Fruit fly (Drosophila melanogaster): Measurements from ENCODE around the gene CG7091.
A peak's percentile ranks its signal among the peaks of the same experiment; 100 is the strongest.

The CG7091 gene

dm6 chr3R:13012351-13012750 is 34.6 kb downstream of the CG7091 start (continued):
- TF ChIP-seq cas (GFP tag; IDR thresholded peaks at IDR 0.05) (no peak), CG17186 (GFP tag; optimal IDR thresholded peaks at IDR 0.05) (peak; percentile 17), Atf6 (GFP tag; IDR thresholded peaks at IDR 0.05) (peak; percentile 46; the same call in 1 of the 2 replicates), kay (GFP tag; optimal IDR thresholded peaks at IDR 0.05) (peak; percentile 80), sqz (GFP tag; optimal IDR thresholded peaks at IDR 0.05) (peak; percentile 68), ATbp (GFP tag; optimal IDR thresholded peaks at IDR 0.05) (peak; percentile 17), CG8089 (GFP tag; optimal IDR thresholded peaks at IDR 0.05) (peak; percentile 55), Dp (GFP tag; optimal IDR thresholded peaks at IDR 0.05) (no peak), onecut (GFP tag; IDR thresholded peaks at IDR 0.05) (peak; percentile 42; the same call in 1 of the 2 replicates), hth (optimal IDR thresholded peaks at IDR 0.05) (no peak), bsh (GFP tag; optimal IDR thresholded peaks at IDR 0.05) (peak in 1 of 2 experiments; percentile 45), Sox102F (GFP tag; optimal IDR thresholded peaks at IDR 0.05) (no peak), H2.0 (GFP tag; IDR thresholded peaks at IDR 0.05) (peak; percentile 60), gce (GFP tag; IDR thresholded peaks at IDR 0.05) (peak; percentile 60; the same call in 1 of the 3 replicates), CG6765 (GFP tag; optimal IDR thresholded peaks at IDR 0.05) (peak; percentile 46), CG2202 (tag; optimal IDR thresholded peaks at IDR 0.05) (peak; percentile 28), fru (optimal IDR thresholded peaks at IDR 0.05) (no peak), CG7786 (GFP tag; optimal IDR thresholded peaks at IDR 0.05) (peak; percentile 65), fd64A (GFP tag; optimal IDR thresholded peaks at IDR 0.05) (peak; percentile 0), repo (GFP tag; optimal IDR thresholded peaks at IDR 0.05) (peak; percentile 47), Elba2 (GFP tag; optimal IDR thresholded peaks at IDR 0.05) (no peak), ttk (GFP tag; IDR thresholded peaks at IDR 0.05) (peak; percentile 61; the same call in 1 of the 2 replicates), Trl (optimal IDR thresholded peaks at IDR 0.05) (peak; percentile 51 to 75), Trl (GFP tag; optimal IDR thresholded peaks at IDR 0.05) (peak; percentile 16), tna (GFP tag; IDR thresholded peaks at IDR 0.05; ENCODE audit: partially characterized antibody) (no peak), dimm (GFP tag; IDR thresholded peaks at IDR 0.05) (0 out of 2 replicates have a peak, but pooled peaks have one; percentile 16), tap (tag; optimal IDR thresholded peaks at IDR 0.05) (no peak), GATAe (GFP tag; conservative IDR thresholded peaks at IDR 0.05) (no peak), CG3838 (GFP tag; optimal IDR thresholded peaks at IDR 0.05) (peak; percentile 54), Dad (GFP tag; optimal IDR thresholded peaks at IDR 0.05) (peak; percentile 31), CG8281 (tag; optimal IDR thresholded peaks at IDR 0.05) (no peak), CG7271 (tag; optimal IDR thresholded peaks at IDR 0.05) (no peak), CG11398 (GFP tag; optimal IDR thresholded peaks at IDR 0.05) (no peak), cad (GFP tag; optimal IDR thresholded peaks at IDR 0.05) (no peak), Mes4 (GFP tag; optimal IDR thresholded peaks at IDR 0.05) (peak; percentile 50), stc (GFP tag; IDR thresholded peaks at IDR 0.05) (peak; percentile 41; the same call in 1 of the 2 replicates), odd (GFP tag; optimal IDR thresholded peaks at IDR 0.05) (peak; percentile 7), CG4617 (GFP tag; optimal IDR thresholded peaks at IDR 0.05; ENCODE audit: borderline replicate concordance) (no peak), dmrt11E (tag; optimal IDR thresholded peaks at IDR 0.05) (peak; percentile 49), ham (GFP tag; IDR thresholded peaks at IDR 0.05) (no peak), CG7372 (GFP tag; IDR thresholded peaks at IDR 0.05) (peak; percentile 7; the same call in 1 of the 2 replicates), Nf-YA (GFP tag; IDR thresholded peaks at IDR 0.05) (0 out of 2 replicates have a peak, but pooled peaks have one; percentile 27), ap (GFP tag; IDR thresholded peaks at IDR 0.05) (peak; percentile 62), gcm (GFP tag; optimal IDR thresholded peaks at IDR 0.05) (peak; percentile 54), Chrac-16 (GFP tag; optimal IDR thresholded peaks at IDR 0.05) (peak; percentile 53), sr (GFP tag; IDR thresholded peaks at IDR 0.05) (peak; percentile 74; the same call in 2 of the 3 replicates), sna (GFP tag; IDR thresholded peaks at IDR 0.05; ENCODE audit: partially characterized antibody) (no peak), CG11093 (GFP tag; IDR thresholded peaks at IDR 0.05) (no peak), Side (GFP tag; optimal IDR thresholded peaks at IDR 0.05) (peak; percentile 55), Bdp1 (GFP tag; optimal IDR thresholded peaks at IDR 0.05) (peak; percentile 51), CG15269 (tag; optimal IDR thresholded peaks at IDR 0.05) (no peak), CG10147 (GFP tag; optimal IDR thresholded peaks at IDR 0.05) (peak; percentile 43)
